Fruit fly (Drosophila melanogaster): ENCODE measurements around the gene CG15020.

The CG15020 gene

dm6 chr3L:4412974-4413373 is 8.5 kb upstream of the CG15020 start (continued):
- TF ChIP-seq hkb (optimal IDR thresholded peaks at IDR 0.05) (no peak), hkb (GFP tag; IDR thresholded peaks at IDR 0.05) (peak; percentile 48), Spps (tag; optimal IDR thresholded peaks at IDR 0.05) (no peak), Optix (GFP tag; IDR thresholded peaks at IDR 0.05) (peak; percentile 61; the same call in 2 of the 3 replicates), grau (tag; optimal IDR thresholded peaks at IDR 0.05) (peak; percentile 36), CG12769 (tag; optimal IDR thresholded peaks at IDR 0.05) (peak; percentile 74), Dfd (GFP tag; optimal IDR thresholded peaks at IDR 0.05) (no peak), CG1603 (tag; optimal IDR thresholded peaks at IDR 0.05) (peak; percentile 38), fd96Cb (tag; optimal IDR thresholded peaks at IDR 0.05) (no peak), Ets65A (GFP tag) (peak; percentile 78), CG12236 (GFP tag; optimal IDR thresholded peaks at IDR 0.05) (no peak), phol (tag; optimal IDR thresholded peaks at IDR 0.05) (peak; percentile 14), hb (GFP tag; IDR thresholded peaks at IDR 0.05; ENCODE audit: partially characterized antibody) (no peak), CG7839 (tag; optimal IDR thresholded peaks at IDR 0.05) (peak; percentile 45), CG10431 (GFP tag; optimal IDR thresholded peaks at IDR 0.05) (no peak), CG15073 (GFP tag; optimal IDR thresholded peaks at IDR 0.05) (no peak), seq (GFP tag; IDR thresholded peaks at IDR 0.05) (peak; percentile 75), CG14965 (GFP tag; optimal IDR thresholded peaks at IDR 0.05; ENCODE audit: borderline replicate concordance) (no peak), CG8924 (tag; optimal IDR thresholded peaks at IDR 0.05) (peak; percentile 9), shn (GFP tag; optimal IDR thresholded peaks at IDR 0.05) (peak; percentile 17), rib (GFP tag; IDR thresholded peaks at IDR 0.05) (0 out of 2 replicates have a peak, but pooled peaks have one; percentile 11), stwl (tag; optimal IDR thresholded peaks at IDR 0.05) (no peak), inv (GFP tag; IDR thresholded peaks at IDR 0.05; ENCODE audit: partially characterized antibody) (no peak), CG5245 (GFP tag; optimal IDR thresholded peaks at IDR 0.05) (no peak), CG15514 (GFP tag; optimal IDR thresholded peaks at IDR 0.05) (peak; percentile 39), sens (GFP tag) (peak; percentile 80), Nf-YC (tag; optimal IDR thresholded peaks at IDR 0.05) (no peak), so (GFP tag; IDR thresholded peaks at IDR 0.05) (peak; percentile 51; the same call in 1 of the 3 replicates), CG11560 (tag; IDR thresholded peaks at IDR 0.05) (peak; percentile 56; the same call in 1 of the 3 replicates), E2f1 (GFP tag; IDR thresholded peaks at IDR 0.05) (peak; percentile 54; the same call in 1 of the 2 replicates), CG2202 (tag; optimal IDR thresholded peaks at IDR 0.05) (no peak), CG11247 (GFP tag; IDR thresholded peaks at IDR 0.05) (peak; percentile 64), HLH4C (GFP tag; IDR thresholded peaks at IDR 0.05; ENCODE audit: partially characterized antibody) (no peak), ap (GFP tag; IDR thresholded peaks at IDR 0.05) (peak; percentile 65), wor (GFP tag; IDR thresholded peaks at IDR 0.05) (peak; percentile 57), dmrt99B (tag; optimal IDR thresholded peaks at IDR 0.05) (peak; percentile 35), al (GFP tag; IDR thresholded peaks at IDR 0.05) (peak; percentile 77), CG3163 (GFP tag; optimal IDR thresholded peaks at IDR 0.05) (no peak), B-H2 (GFP tag; optimal IDR thresholded peaks at IDR 0.05) (peak; percentile 3), ssp (GFP tag; IDR thresholded peaks at IDR 0.05) (0 out of 2 replicates have a peak, but pooled peaks have one; percentile 25), ase (GFP tag; IDR thresholded peaks at IDR 0.05) (peak; percentile 55; the same call in 1 of the 3 replicates), CG4404 (GFP tag; IDR thresholded peaks at IDR 0.05) (peak; percentile 34; the same call in 1 of the 2 replicates), unpg (GFP tag; optimal IDR thresholded peaks at IDR 0.05) (peak; percentile 49), NFAT (GFP tag; IDR thresholded peaks at IDR 0.05) (peak; percentile 70), CG9609 (GFP tag; optimal IDR thresholded peaks at IDR 0.05) (peak; percentile 31), crc (GFP tag; optimal IDR thresholded peaks at IDR 0.05) (peak; percentile 5), wek (GFP tag; optimal IDR thresholded peaks at IDR 0.05) (no peak), Dref (GFP tag; IDR thresholded peaks at IDR 0.05) (no peak), esg (GFP tag; conservative IDR thresholded peaks at IDR 0.05) (peak; percentile 50), H15 (GFP tag; IDR thresholded peaks at IDR 0.05) (no peak), NfI (GFP tag; optimal IDR thresholded peaks at IDR 0.05) (peak; percentile 56), Fer3 (tag; optimal IDR thresholded peaks at IDR 0.05) (peak; percentile 19)

Data from whole organism, embryonic.